Worm (Caenorhabditis elegans): Measurements from ENCODE around the gene srh-104.

DNA sequence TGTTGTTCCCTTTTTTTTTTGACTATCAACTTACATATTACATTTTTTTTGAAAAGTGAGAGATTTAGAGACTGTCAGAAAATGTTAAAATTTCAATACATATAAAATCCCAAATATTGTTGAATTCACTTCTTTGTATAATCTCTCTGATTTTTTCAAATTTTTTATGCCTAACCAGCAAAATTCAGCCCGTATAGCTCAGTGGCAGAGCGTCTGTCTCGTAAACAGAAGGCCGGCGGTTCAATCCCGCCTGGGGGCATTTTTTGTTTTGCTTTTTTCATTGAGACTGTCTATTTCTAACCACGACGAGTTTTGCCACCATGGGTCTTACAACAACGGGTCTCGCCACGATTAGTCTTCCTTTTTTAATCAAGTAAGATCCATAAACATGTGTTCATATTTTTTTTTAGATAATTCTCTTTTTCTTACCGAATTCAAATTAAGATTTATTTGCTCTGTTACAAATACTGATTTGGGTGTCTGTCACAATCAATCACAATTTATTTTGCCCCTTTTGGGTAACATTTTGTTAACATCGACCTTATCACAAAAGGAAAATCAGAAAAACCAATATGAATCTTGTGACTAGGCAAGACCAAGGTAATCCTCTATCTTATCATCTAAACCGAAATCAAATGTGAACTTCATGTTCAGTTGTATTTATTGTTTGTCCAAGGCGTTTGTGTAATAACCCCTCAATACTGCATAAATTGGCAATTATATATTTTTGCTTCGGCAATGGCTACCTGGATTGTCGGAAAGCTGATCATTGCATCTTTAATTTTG is 24.8 kb downstream of the srh-104 start, which contains the start of gene glc-1:
- no peak for TF ChIP-seq madf-5 (GFP tag; IDR thresholded peaks at IDR 0.05)
- TF ChIP-seq fos-1 (tag; optimal IDR thresholded peaks at IDR 0.05), result no peak
- TF ChIP-seq Y48G9A.11 (GFP tag; IDR thresholded peaks at IDR 0.05), result no peak

Measured in whole organism, L4 larva.